Worm (Caenorhabditis elegans): ENCODE measurements around the gene C53D6.10.

C53D6.10 gene

ce11 chrIV:9000664-9001063 is 33.6 kb downstream of the C53D6.10 start (continued):
- TF ChIP-seq nfyb-1 (GFP tag; IDR thresholded peaks at IDR 0.05): no peak
- no peak for TF ChIP-seq Y95B8A.8 (GFP tag; IDR thresholded peaks at IDR 0.05)
- TF ChIP-seq ztf-26 (tag; optimal IDR thresholded peaks at IDR 0.05): no peak
- no peak for TF ChIP-seq nhr-80 (tag; optimal IDR thresholded peaks at IDR 0.05)
- TF ChIP-seq F57C9.4 (tag; optimal IDR thresholded peaks at IDR 0.05): no peak

- TF ChIP-seq snpc-4 (GFP tag; optimal IDR thresholded peaks at IDR 0.05) (no peak), snpc-4 (tag; optimal IDR thresholded peaks at IDR 0.05) (peak in 2 of 4 experiments; percentile 4 to 63), madf-8 (GFP tag; conservative IDR thresholded peaks at IDR 0.05) (no peak), snpc-1.1 (tag; optimal IDR thresholded peaks at IDR 0.05; ENCODE audit: insufficient read depth) (peak; percentile 53), aptf-3 (GFP tag; IDR thresholded peaks at IDR 0.05) (no peak)
Observed at ce11 chrIV:8994487-8994886, 39.8 kb downstream of the C53D6.10 start.

- TF ChIP-seq T07F8.4 (tag; optimal IDR thresholded peaks at IDR 0.05) (no peak), ztf-3 (GFP tag; optimal IDR thresholded peaks at IDR 0.05) (no peak), madf-10 (tag; optimal IDR thresholded peaks at IDR 0.05) (no peak), ekl-4 (GFP tag; IDR thresholded peaks at IDR 0.05) (no peak), ztf-28 (GFP tag; IDR thresholded peaks at IDR 0.05) (no peak), athp-1 (tag; optimal IDR thresholded peaks at IDR 0.05) (no peak), egl-44 (GFP tag; IDR thresholded peaks at IDR 0.05) (no peak), rcor-1 (GFP tag; IDR thresholded peaks at IDR 0.05) (no peak), bed-1 (GFP tag; IDR thresholded peaks at IDR 0.05) (no peak), nhr-27 (tag; optimal IDR thresholded peaks at IDR 0.05) (no peak), hmg-20 (GFP tag; IDR thresholded peaks at IDR 0.05) (no peak), ztf-22 (GFP tag; optimal IDR thresholded peaks at IDR 0.05) (no peak), F57C9.4 (tag; optimal IDR thresholded peaks at IDR 0.05) (no peak), atf-7 (tag; optimal IDR thresholded peaks at IDR 0.05) (no peak), ets-4 (GFP tag; optimal IDR thresholded peaks at IDR 0.05) (no peak)
Observed at ce11 chrIV:8992786-8993185, 41.5 kb downstream of the C53D6.10 start, which contains the start of gene mltn-12. mltn-12 (plus strand) TSS chrIV:8993086.

- no peak for TF ChIP-seq zim-3 (tag; optimal IDR thresholded peaks at IDR 0.05)
- TF ChIP-seq nfya-2 (GFP tag; IDR thresholded peaks at IDR 0.05): no peak
- TF ChIP-seq hmg-1.2 (GFP tag; IDR thresholded peaks at IDR 0.05): peak; percentile 82
- TF ChIP-seq nhr-80 (tag; optimal IDR thresholded peaks at IDR 0.05): peak; percentile 31
- no peak for TF ChIP-seq lin-40 (tag; optimal IDR thresholded peaks at IDR 0.05)
- no peak for TF ChIP-seq F39B2.1 (GFP tag; IDR thresholded peaks at IDR 0.05)
- TF ChIP-seq ceh-100 (GFP tag; IDR thresholded peaks at IDR 0.05): no peak
Observed at ce11 chrIV:8986761-8987316, 47.4 kb downstream of the C53D6.10 start, which contains the start of gene bre-1. bre-1 (plus strand) TSS chrIV:8987266.

ce11 chrIV:8984566-8984965 is 49.7 kb downstream of the C53D6.10 start, which contains the start of gene nstp-1:
nstp-1 (plus strand) TSS chrIV:8984866.
- TF ChIP-seq madf-6 (GFP tag; IDR thresholded peaks at IDR 0.05) (no peak), dpl-1 (GFP tag; optimal IDR thresholded peaks at IDR 0.05) (no peak), akir-1 (GFP tag; optimal IDR thresholded peaks at IDR 0.05) (no peak)

Measured in whole organism, young adult.